Worm (Caenorhabditis elegans): ENCODE data around the gene rpl-32.

ce11 chrII:9033034-9033433 is 23.9 kb downstream of the rpl-32 start:
- TF ChIP-seq tbp1 (GFP tag; optimal IDR thresholded peaks at IDR 0.05): no peak
- no peak for TF ChIP-seq ztf-22 (GFP tag; optimal IDR thresholded peaks at IDR 0.05)
- TF ChIP-seq madf-3 (GFP tag; IDR thresholded peaks at IDR 0.05): no peak
- no peak for TF ChIP-seq Y79H2A.3 (GFP tag; conservative IDR thresholded peaks at IDR 0.05)
- no peak for TF ChIP-seq unc-62 (GFP tag; optimal IDR thresholded peaks at IDR 0.05)
- TF ChIP-seq chd-7 (tag; optimal IDR thresholded peaks at IDR 0.05): no peak
- no peak for TF ChIP-seq egrh-3 (GFP tag; IDR thresholded peaks at IDR 0.05)
- TF ChIP-seq rpc-1 (optimal IDR thresholded peaks at IDR 0.05): no peak
- no peak for TF ChIP-seq rpc-1 (tag; optimal IDR thresholded peaks at IDR 0.05)
- TF ChIP-seq F57C9.4 (tag; optimal IDR thresholded peaks at IDR 0.05): no peak
- no peak for TF ChIP-seq K11D2.4 (GFP tag; IDR thresholded peaks at IDR 0.05)
- TF ChIP-seq C17E4.6 (GFP tag; IDR thresholded peaks at IDR 0.05): no peak
- no peak for TF ChIP-seq nhr-90 (tag; optimal IDR thresholded peaks at IDR 0.05)
- no peak for TF ChIP-seq lag-1 (GFP tag; IDR thresholded peaks at IDR 0.05)
- no peak for TF ChIP-seq ama-1 (optimal IDR thresholded peaks at IDR 0.05)
- TF ChIP-seq ama-1 (GFP tag; optimal IDR thresholded peaks at IDR 0.05): no peak
